Worm (Caenorhabditis elegans) whole organism, mixed stage, embryonic: Measurements from ENCODE around the gene swt-7.

ENCODE experiments used
- ceh-83 ChIP-seq: fragments of 200-800 bp; sonication (Bioruptor generic); optimal IDR thresholded peaks from 2 replicates; lab custom pipeline; 2018; ENCODE audit warnings: mild to moderate bottlenecking, missing genetic modification characterization, missing compliant biosample characterization
- lin-13 ChIP-seq: fragments of 150-350 bp; optimal IDR thresholded peaks from 2 replicates; lab custom pipeline; 2014; ENCODE audit warnings: missing biosample characterization, missing genetic modification characterization
- lin-32 ChIP-seq: fragments of 200-800 bp; sonication (Bioruptor generic); optimal IDR thresholded peaks from 2 replicates; lab custom pipeline; 2018; ENCODE audit warnings: mild to moderate bottlenecking, missing genetic modification characterization, missing compliant biosample characterization
- mep-1 ChIP-seq: fragments of 150-350 bp; optimal IDR thresholded peaks from 2 replicates; lab custom pipeline; 2017; ENCODE audit warnings: missing biosample characterization, missing genetic modification reagents, missing genetic modification characterization, inconsistent platforms
- nhr-237 ChIP-seq: fragments of 150-350 bp; optimal IDR thresholded peaks from 2 replicates; lab custom pipeline; 2014; ENCODE audit warnings: missing biosample characterization, missing genetic modification characterization
- nhr-76 ChIP-seq: sonication (generic microtip); optimal IDR thresholded peaks from 2 replicates; lab custom pipeline; 2017; ENCODE audit warnings: missing biosample characterization, missing genetic modification characterization
- pha-4 ChIP-seq: fragments of 150-350 bp; optimal IDR thresholded peaks from 2 replicates; lab custom pipeline; 2018; ENCODE audit warnings: missing biosample characterization, missing genetic modification reagents, missing genetic modification characterization
- snpc-4 ChIP-seq: fragments of 150-350 bp; optimal IDR thresholded peaks from 2 replicates; lab custom pipeline; 2014; ENCODE audit warnings: missing biosample characterization, missing genetic modification characterization
- unc-39 ChIP-seq: fragments of 150-350 bp; optimal IDR thresholded peaks from 2 replicates; lab custom pipeline; 2014; ENCODE audit warnings: missing biosample characterization, missing genetic modification characterization

DNA sequence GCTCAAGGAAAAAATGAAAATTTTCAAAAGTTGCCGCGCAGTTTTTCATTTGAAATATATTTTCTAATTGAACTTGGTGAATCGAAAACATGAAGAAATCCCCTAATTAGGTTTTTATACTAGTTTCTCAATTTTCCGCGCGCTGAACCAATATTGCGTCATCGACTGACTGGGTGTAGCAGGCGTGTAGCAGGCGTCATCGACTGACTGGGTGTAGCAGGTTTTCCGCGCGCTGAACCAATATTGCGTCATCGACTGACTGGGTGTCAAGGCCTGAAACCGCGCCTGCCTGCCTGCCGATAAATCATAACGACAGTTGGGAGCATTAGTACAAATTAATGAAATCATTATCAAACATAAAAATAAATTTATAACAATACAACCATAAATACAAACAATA is 7.3 kb downstream of the swt-7 start:
- TF ChIP-seq pha-4 (tag; lab: Kevin White, UChicago), result no peak
- no peak for TF ChIP-seq unc-39 (tag; lab: Kevin White, UChicago)
- TF ChIP-seq nhr-237, result no peak
- TF ChIP-seq lin-32 (GFP tag; lab: Kevin White, UChicago), result no peak
- no peak for TF ChIP-seq ceh-83 (GFP tag; lab: Kevin White, UChicago)
- TF ChIP-seq mep-1 (tag; lab: Kevin White, UChicago), result no peak
- TF ChIP-seq lin-13 (tag; lab: Kevin White, UChicago), result no peak
- TF ChIP-seq snpc-4, result no peak
- TF ChIP-seq nhr-76 (tag; lab: Kevin White, UChicago), result no peak
